Worm (Caenorhabditis elegans) whole organism, L4/young adult: Measurements from ENCODE around the gene gln-1.

Source experiments
- W03F9.2 ChIP-seq: fragments of 150-350 bp; optimal IDR thresholded peaks from 2 replicates; lab custom pipeline; 2014; ENCODE audit warnings: missing biosample characterization, missing genetic modification characterization
- him-1 ChIP-seq: sonication (generic microtip); optimal IDR thresholded peaks from 2 replicates; lab custom pipeline; 2016; ENCODE audit warnings: missing genotype, missing genetic modification reagents, missing genetic modification characterization, missing compliant biosample characterization

- TF ChIP-seq W03F9.2 (no peak), him-1 (no peak)
Observed at ce11 chrX:6109288-6109770, 51.3 kb downstream of the gln-1 start, which contains the start of gene kynu-1.
